Worm (Caenorhabditis elegans) whole organism, L3 larva: Measurements from ENCODE around the gene srd-12.

Experiments
- R02D3.7 ChIP-seq: fragments of 150-350 bp; optimal IDR thresholded peaks from 2 replicates; lab custom pipeline; 2014; ENCODE audit warnings: missing biosample characterization, missing genetic modification characterization
- ZK546.5 ChIP-seq: sonication (generic microtip); optimal IDR thresholded peaks from 2 replicates; lab custom pipeline; 2017; ENCODE audit warnings: missing biosample characterization, missing genetic modification characterization
- aly-2 ChIP-seq: fragments of 150-350 bp; optimal IDR thresholded peaks from 2 replicates; lab custom pipeline; 2014; ENCODE audit warnings: missing biosample characterization, missing genetic modification characterization
- ama-1 ChIP-seq: fragments of 150-350 bp; optimal IDR thresholded peaks from 2 replicates; lab custom pipeline; 2018
- ceh-16 ChIP-seq: sonication (generic microtip); optimal IDR thresholded peaks from 2 replicates; lab custom pipeline; 2017; ENCODE audit warnings: missing biosample characterization, missing genetic modification characterization
- ceh-28 ChIP-seq: fragments of 150-350 bp; optimal IDR thresholded peaks from 2 replicates; lab custom pipeline; 2014; ENCODE audit warnings: missing biosample characterization, missing genetic modification reagents, missing genetic modification characterization
- ceh-82 ChIP-seq: fragments of 150-350 bp; optimal IDR thresholded peaks from 2 replicates; lab custom pipeline; 2014; ENCODE audit warnings: missing biosample characterization, missing genetic modification characterization
- ceh-9 ChIP-seq: sonication (generic microtip); optimal IDR thresholded peaks from 2 replicates; lab custom pipeline; 2018; ENCODE audit warnings: missing biosample characterization, missing genetic modification characterization
- daf-12 ChIP-seq: fragments of 150-350 bp; optimal IDR thresholded peaks from 2 replicates; lab custom pipeline; 2014; ENCODE audit warnings: missing biosample characterization, missing genetic modification reagents, missing genetic modification characterization
- egl-5 ChIP-seq: fragments of 150-350 bp; optimal IDR thresholded peaks from 2 replicates; lab custom pipeline; 2017; ENCODE audit warnings: missing biosample characterization, missing genetic modification reagents, missing genetic modification characterization, inconsistent platforms
- elt-1 ChIP-seq: fragments of 150-350 bp; optimal IDR thresholded peaks from 2 replicates; lab custom pipeline; 2014; ENCODE audit warnings: missing biosample characterization, missing genetic modification characterization
- elt-2 ChIP-seq: sonication (generic microtip); optimal IDR thresholded peaks from 2 replicates; lab custom pipeline; 2016; ENCODE audit warnings: missing genetic modification reagents, mild to moderate bottlenecking, missing genetic modification characterization, missing compliant biosample characterization
- elt-3 ChIP-seq, 3 experiments: fragments of 150-350 bp in 1 of 3; sonication (generic microtip) in 2 of 3; optimal IDR thresholded peaks; 2 replicates in 2 of 3; 4 replicates in 1 of 3; lab custom pipeline; 2014 to 2017; ENCODE audit warnings: missing biosample characterization in 3 of 3, missing genetic modification characterization in 3 of 3
- eor-1 ChIP-seq, 2 experiments: fragments of 150-350 bp; optimal IDR thresholded peaks; 2 replicates each; lab custom pipeline; 2014 to 2018; ENCODE audit warnings: missing biosample characterization in 2 of 2, missing genetic modification characterization in 2 of 2
- fkh-10 ChIP-seq: sonication (generic microtip); optimal IDR thresholded peaks from 2 replicates; lab custom pipeline; 2017; ENCODE audit warnings: missing biosample characterization, missing genetic modification reagents, missing genetic modification characterization
- fkh-2 ChIP-seq: fragments of 150-350 bp; optimal IDR thresholded peaks from 2 replicates; lab custom pipeline; 2014; ENCODE audit warnings: missing biosample characterization, missing genetic modification reagents, missing genetic modification characterization
- fos-1 ChIP-seq: fragments of 150-350 bp; optimal IDR thresholded peaks from 2 replicates; lab custom pipeline; 2014; ENCODE audit warnings: missing biosample characterization, missing genetic modification characterization
- hmg-11 ChIP-seq: sonication (generic microtip); optimal IDR thresholded peaks from 2 replicates; lab custom pipeline; 2016; ENCODE audit warnings: missing genetic modification characterization, missing compliant biosample characterization
- jun-1 ChIP-seq: fragments of 150-350 bp; optimal IDR thresholded peaks from 2 replicates; lab custom pipeline; 2014; ENCODE audit warnings: missing biosample characterization, missing genetic modification reagents, missing genetic modification characterization
- lin-15B ChIP-seq: fragments of 150-350 bp; optimal IDR thresholded peaks from 2 replicates; lab custom pipeline; 2014; ENCODE audit warnings: missing biosample characterization, missing genetic modification characterization
- lin-39 ChIP-seq: fragments of 150-350 bp; optimal IDR thresholded peaks from 2 replicates; lab custom pipeline; 2018; ENCODE audit warnings: missing biosample characterization, missing genetic modification reagents, missing genetic modification characterization
- lsy-12 ChIP-seq: sonication (generic microtip); optimal IDR thresholded peaks from 2 replicates; lab custom pipeline; 2016; ENCODE audit warnings: mild to moderate bottlenecking, missing genetic modification characterization, missing compliant biosample characterization
- mdl-1 ChIP-seq: fragments of 150-350 bp; optimal IDR thresholded peaks from 2 replicates; lab custom pipeline; 2014; ENCODE audit warnings: missing biosample characterization, missing genetic modification characterization
- mml-1 ChIP-seq: fragments of 150-350 bp; sonication (generic microtip); optimal IDR thresholded peaks from 3 replicates; lab custom pipeline; 2014; ENCODE audit warnings: missing biosample characterization, missing genetic modification characterization
- nfya-1 ChIP-seq: sonication (generic microtip); optimal IDR thresholded peaks from 2 replicates; lab custom pipeline; 2017; ENCODE audit warnings: missing genetic modification characterization, mild to moderate bottlenecking, missing compliant biosample characterization, antibody characterized with exemption, moderate library complexity; ENCODE audit not compliant: insufficient read depth
- nhr-11 ChIP-seq: fragments of 150-350 bp; optimal IDR thresholded peaks from 2 replicates; lab custom pipeline; 2014; ENCODE audit warnings: missing biosample characterization, missing genetic modification characterization
- nhr-12 ChIP-seq: fragments of 150-350 bp; optimal IDR thresholded peaks from 2 replicates; lab custom pipeline; 2014; ENCODE audit warnings: missing biosample characterization, missing genetic modification characterization
- nhr-23 ChIP-seq: fragments of 150-350 bp; optimal IDR thresholded peaks from 2 replicates; lab custom pipeline; 2014; ENCODE audit warnings: missing biosample characterization, missing genetic modification reagents, missing genetic modification characterization
- nhr-237 ChIP-seq: fragments of 150-350 bp; optimal IDR thresholded peaks from 2 replicates; lab custom pipeline; 2014; ENCODE audit warnings: missing biosample characterization, missing genetic modification characterization
- nhr-25 ChIP-seq: sonication (generic microtip); optimal IDR thresholded peaks from 2 replicates; lab custom pipeline; 2017; ENCODE audit warnings: missing biosample characterization, missing genetic modification characterization
- nhr-28 ChIP-seq: fragments of 150-350 bp; optimal IDR thresholded peaks from 2 replicates; lab custom pipeline; 2014; ENCODE audit warnings: missing biosample characterization, missing genetic modification characterization
- nhr-43 ChIP-seq: sonication (generic microtip); optimal IDR thresholded peaks from 2 replicates; lab custom pipeline; 2016; ENCODE audit warnings: mild to moderate bottlenecking, missing genetic modification characterization, missing compliant biosample characterization; ENCODE audit not compliant: poor library complexity, severe bottlenecking
- nhr-67 ChIP-seq: fragments of 150-350 bp; optimal IDR thresholded peaks from 2 replicates; lab custom pipeline; 2014; ENCODE audit warnings: missing biosample characterization, missing genetic modification characterization
- nhr-76 ChIP-seq: fragments of 150-350 bp; sonication (generic microtip); optimal IDR thresholded peaks from 5 replicates; lab custom pipeline; 2014; ENCODE audit warnings: missing biosample characterization, missing genetic modification characterization
- nhr-77 ChIP-seq: fragments of 150-350 bp; optimal IDR thresholded peaks from 2 replicates; lab custom pipeline; 2014; ENCODE audit warnings: missing biosample characterization, missing genetic modification characterization
- pha-4 ChIP-seq: fragments of 150-350 bp; optimal IDR thresholded peaks from 2 replicates; lab custom pipeline; 2014; ENCODE audit warnings: missing biosample characterization, missing genetic modification reagents, missing genetic modification characterization
- pqm-1 ChIP-seq: fragments of 150-350 bp; optimal IDR thresholded peaks from 2 replicates; lab custom pipeline; 2017; ENCODE audit warnings: missing biosample characterization, missing genetic modification characterization, inconsistent platforms
- sea-2 ChIP-seq: fragments of 150-350 bp; sonication (generic microtip); optimal IDR thresholded peaks from 4 replicates; lab custom pipeline; 2014; ENCODE audit warnings: missing biosample characterization, missing genetic modification reagents, missing genetic modification characterization
- skn-1 ChIP-seq: fragments of 150-350 bp; optimal IDR thresholded peaks from 2 replicates; lab custom pipeline; 2014; ENCODE audit warnings: missing biosample characterization, missing genetic modification characterization
- snpc-4 ChIP-seq: fragments of 150-350 bp; optimal IDR thresholded peaks from 2 replicates; lab custom pipeline; 2014; ENCODE audit warnings: missing biosample characterization, missing genetic modification characterization
- tbx-2 ChIP-seq: sonication (generic microtip); optimal IDR thresholded peaks from 2 replicates; lab custom pipeline; 2016; ENCODE audit warnings: mild to moderate bottlenecking, missing genetic modification characterization, missing compliant biosample characterization
- unc-39 ChIP-seq: sonication (generic microtip); optimal IDR thresholded peaks from 4 replicates; lab custom pipeline; 2017; ENCODE audit warnings: missing biosample characterization, missing genetic modification characterization
- unc-62 ChIP-seq: fragments of 150-350 bp; sonication (generic microtip); optimal IDR thresholded peaks from 4 replicates; lab custom pipeline; 2014; ENCODE audit warnings: missing biosample characterization, missing genetic modification reagents, missing genetic modification characterization
- zag-1 ChIP-seq: fragments of 150-350 bp; optimal IDR thresholded peaks from 2 replicates; lab custom pipeline; 2014; ENCODE audit warnings: missing biosample characterization, missing genetic modification characterization
- ztf-11 ChIP-seq: fragments of 150-350 bp; optimal IDR thresholded peaks from 2 replicates; lab custom pipeline; 2014; ENCODE audit warnings: missing biosample characterization, missing genetic modification characterization
- ztf-4 ChIP-seq: fragments of 150-350 bp; optimal IDR thresholded peaks from 2 replicates; lab custom pipeline; 2014; ENCODE audit warnings: missing biosample characterization, missing genetic modification characterization

srd-12 gene

DNA sequence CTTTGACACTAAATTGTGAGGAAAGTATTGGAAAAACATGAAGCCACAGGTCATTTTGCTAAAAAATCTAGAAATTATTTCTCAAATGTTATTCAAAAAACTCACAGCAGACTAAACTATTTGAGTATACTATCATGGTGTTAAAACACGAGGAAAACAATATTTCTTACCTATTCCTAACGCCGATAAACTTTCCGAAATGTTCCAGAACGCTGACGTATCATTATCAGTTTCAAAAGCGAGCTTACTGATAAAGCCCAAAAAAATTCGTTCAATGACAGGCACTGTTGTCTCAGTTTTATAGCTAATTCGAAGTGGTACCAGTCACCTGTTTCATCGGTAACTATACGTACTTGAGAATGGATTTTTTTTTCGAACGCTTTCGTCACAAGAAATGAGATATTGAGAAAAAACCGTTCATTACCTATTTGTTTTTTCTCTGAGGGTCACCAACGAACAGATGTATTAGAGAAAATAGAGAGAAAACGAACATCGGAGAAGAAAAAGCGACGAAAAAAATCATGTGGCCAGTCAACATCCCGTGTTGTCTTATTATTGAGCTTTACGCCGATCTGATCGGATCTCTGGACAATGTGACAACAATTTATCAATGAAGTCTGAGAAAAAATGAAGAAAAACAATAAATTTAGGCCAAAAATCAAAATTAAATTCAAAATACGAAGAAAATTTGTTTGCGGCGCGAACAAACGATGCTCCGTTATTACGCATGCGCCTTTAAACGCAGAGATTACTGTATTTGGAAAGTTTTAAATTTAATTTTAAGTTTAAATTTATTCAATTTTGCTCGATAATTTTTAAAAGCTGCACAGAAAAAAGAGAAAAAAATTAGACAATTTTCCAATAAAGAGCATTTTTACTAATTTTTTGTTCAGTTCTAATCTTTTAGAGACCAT, 36.3 kb upstream of the srd-12 start:
- TF ChIP-seq ceh-9 (no peak), ceh-82 (no peak), hmg-11 (no peak), nhr-76 (no peak), zag-1 (tag; lab: Kevin White, UChicago) (no peak), nhr-237 (tag; lab: Kevin White, UChicago) (no peak), R02D3.7 (tag; lab: Kevin White, UChicago) (no peak), lsy-12 (tag; lab: Kevin White, UChicago) (no peak), aly-2 (tag; lab: Kevin White, UChicago) (no peak), nhr-11 (no peak), ZK546.5 (tag; lab: Kevin White, UChicago) (no peak), jun-1 (tag; lab: Kevin White, UChicago) (peak; percentile 8), nhr-43 (no peak), fos-1 (tag; lab: Kevin White, UChicago) (no peak), pqm-1 (tag; lab: Kevin White, UChicago) (peak; percentile 42), nhr-25 (no peak), snpc-4 (tag; lab: Kevin White, UChicago) (peak; percentile 61), skn-1 (no peak), unc-62 (GFP tag; lab: Kevin White, UChicago) (no peak), fkh-2 (no peak), nfya-1 (tag; lab: Kevin White, UChicago) (no peak), ama-1 (lab: Kevin White, UChicago) (peak; percentile 25), nhr-12 (tag; lab: Kevin White, UChicago) (no peak), nhr-28 (tag; lab: Kevin White, UChicago) (no peak), elt-2 (tag; lab: Kevin White, UChicago) (peak; percentile 71), ceh-16 (no peak), lin-39 (tag; lab: Kevin White, UChicago) (no peak), daf-12 (tag; lab: Kevin White, UChicago) (no peak), pha-4 (tag; lab: Kevin White, UChicago) (peak; percentile 51), fkh-10 (GFP tag; lab: Kevin White, UChicago) (no peak), nhr-77 (tag; lab: Kevin White, UChicago) (no peak), unc-39 (no peak)

DNA sequence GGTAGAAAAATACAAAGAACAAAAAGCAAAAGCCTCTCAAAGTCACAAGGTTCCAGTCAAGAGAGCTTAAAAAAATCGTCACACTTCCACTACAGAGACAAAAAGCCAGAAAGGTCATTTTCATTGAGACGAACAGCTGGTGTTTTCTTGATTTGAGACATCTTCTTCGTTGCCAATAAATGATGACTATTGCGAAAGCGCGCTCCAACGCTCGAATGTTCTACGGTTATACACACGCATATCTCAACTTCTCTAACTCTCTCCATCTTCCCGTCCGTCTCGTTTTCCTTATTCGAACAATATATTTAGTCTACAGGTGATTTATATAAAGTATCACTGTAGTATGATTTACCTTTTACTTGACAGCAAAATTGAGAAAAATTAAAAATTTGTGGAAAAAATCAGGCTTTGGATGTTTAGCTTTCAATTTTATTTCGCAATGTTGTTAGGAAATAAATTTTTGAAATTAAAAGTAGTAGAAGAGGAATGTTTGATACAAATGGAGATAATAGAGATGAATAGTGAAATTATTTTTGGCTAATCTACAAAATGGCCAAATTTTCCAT, 35.4 kb upstream of the srd-12 start:
- no peak for TF ChIP-seq ZK546.5 (tag; lab: Kevin White, UChicago)
- no peak for TF ChIP-seq ceh-9
- TF ChIP-seq nhr-67 (tag; lab: Kevin White, UChicago) = no peak
- peak; percentile 69 for TF ChIP-seq nfya-1 (tag; lab: Kevin White, UChicago)
- no peak for TF ChIP-seq fkh-2
- no peak for TF ChIP-seq ceh-16
- TF ChIP-seq tbx-2 (tag; lab: Kevin White, UChicago) = no peak
- TF ChIP-seq snpc-4 (tag; lab: Kevin White, UChicago) = peak; percentile 7
- TF ChIP-seq unc-62 (GFP tag; lab: Kevin White, UChicago) = no peak
- TF ChIP-seq ceh-82 = no peak
- peak; percentile 27 for TF ChIP-seq ztf-4 (tag; lab: Kevin White, UChicago)
- TF ChIP-seq lsy-12 (tag; lab: Kevin White, UChicago) = no peak
- peak; percentile 45 for TF ChIP-seq nhr-43
- TF ChIP-seq nhr-25 = peak; percentile 92
- TF ChIP-seq skn-1 = no peak
- TF ChIP-seq lin-39 (tag; lab: Kevin White, UChicago) = peak; percentile 70
- no peak for TF ChIP-seq nhr-11
- TF ChIP-seq nhr-237 (tag; lab: Kevin White, UChicago) = no peak
- peak; percentile 34 for TF ChIP-seq hmg-11
- peak; percentile 54 for TF ChIP-seq egl-5
- TF ChIP-seq ceh-28 (tag; lab: Kevin White, UChicago) = no peak
- TF ChIP-seq mdl-1 = no peak
- TF ChIP-seq elt-3 (tag; optimal IDR thresholded peaks at IDR 0.05; lab: Kevin White, UChicago) = no peak
- no peak for TF ChIP-seq fkh-10 (GFP tag; lab: Kevin White, UChicago)
- TF ChIP-seq elt-2 (tag; lab: Kevin White, UChicago) = peak; percentile 35
- no peak for TF ChIP-seq elt-1
- no peak for TF ChIP-seq nhr-76
- TF ChIP-seq mml-1 = no peak
- no peak for TF ChIP-seq sea-2
- TF ChIP-seq nhr-77 (tag; lab: Kevin White, UChicago) = no peak
- peak; percentile 11 for TF ChIP-seq pha-4 (tag; lab: Kevin White, UChicago)
- TF ChIP-seq nhr-12 (tag; lab: Kevin White, UChicago) = no peak
- TF ChIP-seq nhr-23 (tag; lab: Kevin White, UChicago) = peak; percentile 24
- no peak for TF ChIP-seq zag-1 (tag; lab: Kevin White, UChicago)
- TF ChIP-seq unc-39 = no peak
- TF ChIP-seq R02D3.7 (tag; lab: Kevin White, UChicago) = no peak
- TF ChIP-seq eor-1 (tag; optimal IDR thresholded peaks at IDR 0.05; lab: Kevin White, UChicago) = no peak
- peak; percentile 83 for TF ChIP-seq ama-1 (lab: Kevin White, UChicago)
- TF ChIP-seq daf-12 (tag; lab: Kevin White, UChicago) = no peak
- TF ChIP-seq lin-15B = peak; percentile 42
- no peak for TF ChIP-seq ztf-11
